Fruit fly (Drosophila melanogaster) Kc167 (cell line): ENCODE results near the gene MRP.

Source experiments
- Myc ChIP-seq: fragments of >200 bp; optimal IDR thresholded peaks from 2 replicates; lab custom pipeline; 2017; ENCODE audit warnings: missing external identifiers
- Sin3A ChIP-seq: fragments of >200 bp; optimal IDR thresholded peaks from 2 replicates; lab custom pipeline; 2018; ENCODE audit warnings: missing external identifiers
- h ChIP-seq: fragments of >200 bp; optimal IDR thresholded peaks from 3 replicates; lab custom pipeline; 2018; ENCODE audit warnings: missing external identifiers
- insv ChIP-seq: fragments of >200 bp; optimal IDR thresholded peaks from 3 replicates; lab custom pipeline; 2018; ENCODE audit warnings: missing external identifiers

DNA sequence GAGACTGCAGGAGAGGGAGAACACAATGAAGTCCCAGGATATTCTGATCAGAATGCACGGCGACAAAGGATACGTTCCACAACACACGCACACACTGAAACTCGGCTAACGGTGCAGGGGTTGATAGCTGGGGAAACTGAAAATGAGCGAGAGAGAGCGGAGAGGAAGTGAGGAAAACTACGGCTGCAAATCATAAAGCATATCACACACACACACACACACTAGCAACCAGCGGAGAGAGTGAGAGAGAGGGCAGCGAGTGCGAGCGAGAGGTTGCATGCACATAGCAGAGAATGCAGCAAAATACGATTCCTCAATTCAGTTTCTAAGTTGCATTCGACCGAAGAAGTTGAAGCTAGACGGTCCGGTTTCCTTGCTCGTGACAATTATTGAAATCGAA lies 40.6 kb upstream of the MRP start:
- TF ChIP-seq h (lab: Kevin White, UChicago) (no peak), Myc (lab: Kevin White, UChicago) (no peak), Sin3A (lab: Kevin White, UChicago) (no peak), insv (lab: Kevin White, UChicago) (no peak)
